Worm (Caenorhabditis elegans): ENCODE measurements around the gene ZK1248.11.

Gene ZK1248.11

DNA sequence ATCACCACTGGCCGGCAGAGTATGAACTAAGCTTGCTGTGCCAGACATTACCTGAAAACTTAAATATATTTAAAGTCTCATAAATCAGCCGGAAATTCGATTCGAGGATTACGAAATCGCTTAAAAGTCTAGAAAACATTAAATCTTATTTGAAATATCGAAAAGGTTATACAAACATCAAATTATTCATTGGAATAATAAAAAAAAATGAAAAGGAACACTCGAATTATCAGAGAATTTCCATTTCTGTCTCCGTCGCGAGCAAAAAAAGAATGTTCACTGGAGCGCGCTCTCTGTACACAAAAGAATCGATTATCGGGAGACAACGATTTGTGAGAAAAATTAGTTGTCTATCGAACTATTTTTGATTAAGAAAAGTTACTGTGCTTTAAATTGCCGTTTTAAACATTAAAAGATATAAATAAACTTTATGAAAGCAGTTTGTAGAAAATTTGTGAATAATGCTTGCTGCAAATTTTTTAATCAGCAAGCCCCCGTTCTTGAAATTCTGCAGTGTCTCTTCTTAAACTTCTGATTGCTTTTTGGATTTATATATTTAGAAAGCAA is 7.8 kb upstream of the ZK1248.11 start, which contains the start of gene fzo-1 (continued):
- peak; percentile 75 for TF ChIP-seq pag-3 (tag; optimal IDR thresholded peaks at IDR 0.05; ENCODE audit: borderline replicate concordance)
- TF ChIP-seq ref-2 (tag; optimal IDR thresholded peaks at IDR 0.05), result peak; percentile 91
- no peak for TF ChIP-seq nhr-232 (tag; optimal IDR thresholded peaks at IDR 0.05)
- TF ChIP-seq fkh-10 (GFP tag; optimal IDR thresholded peaks at IDR 0.05), result no peak
- TF ChIP-seq K09A11.1 (tag; optimal IDR thresholded peaks at IDR 0.05; ENCODE audit: insufficient read depth), result no peak
- TF ChIP-seq ceh-14 (tag; optimal IDR thresholded peaks at IDR 0.05), result peak; percentile 88
- peak; percentile 81 for TF ChIP-seq ahr-1 (tag; optimal IDR thresholded peaks at IDR 0.05)
- peak; percentile 39 for TF ChIP-seq ceh-19 (GFP tag; optimal IDR thresholded peaks at IDR 0.05)
- TF ChIP-seq unc-42 (tag; optimal IDR thresholded peaks at IDR 0.05), result peak; percentile 71
- TF ChIP-seq fkh-6 (tag; optimal IDR thresholded peaks at IDR 0.05), result peak; percentile 60
- TF ChIP-seq ttx-3 (tag; optimal IDR thresholded peaks at IDR 0.05), result no peak
- peak; percentile 74 for TF ChIP-seq pqm-1 (tag; optimal IDR thresholded peaks at IDR 0.05)
- TF ChIP-seq ceh-24 (tag; optimal IDR thresholded peaks at IDR 0.05), result peak; percentile 35
- no peak for TF ChIP-seq nhr-11 (tag; optimal IDR thresholded peaks at IDR 0.05)
- TF ChIP-seq pha-2 (tag; optimal IDR thresholded peaks at IDR 0.05), result peak; percentile 54
- TF ChIP-seq ceh-31 (tag; optimal IDR thresholded peaks at IDR 0.05), result peak; percentile 99
- peak; percentile 68 for TF ChIP-seq ztf-16 (tag; optimal IDR thresholded peaks at IDR 0.05)
- peak; percentile 97 for TF ChIP-seq elt-2 (tag; optimal IDR thresholded peaks at IDR 0.05)
- TF ChIP-seq ceh-2 (tag; optimal IDR thresholded peaks at IDR 0.05), result peak; percentile 97

DNA sequence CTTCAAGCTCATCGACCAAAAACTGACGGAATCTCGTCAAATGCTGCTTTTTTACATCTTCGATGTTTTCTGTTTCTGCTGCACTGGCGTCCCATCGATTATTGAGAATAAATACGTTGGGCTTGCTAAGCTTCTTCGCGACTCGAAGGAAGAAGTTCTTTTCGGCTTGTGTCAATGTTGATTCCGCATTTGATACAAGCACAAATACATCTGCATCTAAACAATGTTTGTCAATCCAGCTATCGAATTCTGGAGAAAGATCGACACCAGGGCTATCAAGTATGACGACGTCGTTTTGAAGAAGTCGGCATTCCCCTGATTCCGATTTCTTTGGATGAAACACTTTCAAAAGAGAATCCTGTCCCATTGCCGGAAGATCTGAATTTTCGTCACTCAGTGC is 6.8 kb upstream of the ZK1248.11 start:
- no peak for TF ChIP-seq pha-2 (tag; optimal IDR thresholded peaks at IDR 0.05)
- TF ChIP-seq lin-11 (tag; optimal IDR thresholded peaks at IDR 0.05), result no peak
- no peak for TF ChIP-seq syd-9 (tag; optimal IDR thresholded peaks at IDR 0.05)
- TF ChIP-seq fkh-6 (tag; optimal IDR thresholded peaks at IDR 0.05), result no peak
- TF ChIP-seq odd-2 (tag; optimal IDR thresholded peaks at IDR 0.05), result no peak
- no peak for TF ChIP-seq ceh-6 (GFP tag; optimal IDR thresholded peaks at IDR 0.05)
- TF ChIP-seq hlh-13 (GFP tag; optimal IDR thresholded peaks at IDR 0.05), result no peak
- no peak for TF ChIP-seq ceh-18 (tag; optimal IDR thresholded peaks at IDR 0.05)
- no peak for TF ChIP-seq ceh-30 (tag; optimal IDR thresholded peaks at IDR 0.05)

DNA sequence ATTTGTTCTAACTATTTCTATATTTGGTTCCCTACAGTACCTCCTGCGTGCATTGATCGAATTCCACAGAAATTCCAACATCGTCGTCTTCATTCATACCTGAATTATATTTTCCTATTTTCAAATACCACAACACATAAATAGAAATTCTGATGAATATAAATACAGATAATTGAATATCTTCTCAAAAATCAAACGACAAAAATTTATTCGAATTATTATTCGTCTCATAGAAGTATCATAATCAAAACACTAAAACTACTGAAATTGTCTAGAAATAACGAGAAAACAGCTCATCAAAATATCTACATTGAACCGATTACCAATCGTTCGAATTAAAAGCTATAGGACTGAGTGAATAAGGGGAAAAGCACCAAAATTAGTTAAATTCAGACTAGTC is 4.8 kb upstream of the ZK1248.11 start, which contains the start of gene gtap-1:
TSS of gene gtap-1 (minus strand) at position 101 of the 400 bp plus-strand sequence.
- TF ChIP-seq ceh-19 (GFP tag; optimal IDR thresholded peaks at IDR 0.05) (no peak), C08G9.2 (tag; optimal IDR thresholded peaks at IDR 0.05) (no peak), ceh-22 (tag; optimal IDR thresholded peaks at IDR 0.05) (no peak), tbx-2 (tag; optimal IDR thresholded peaks at IDR 0.05) (no peak), fkh-6 (tag; optimal IDR thresholded peaks at IDR 0.05) (no peak), pat-9 (tag; optimal IDR thresholded peaks at IDR 0.05) (no peak), nhr-232 (tag; optimal IDR thresholded peaks at IDR 0.05) (no peak), nhr-11 (tag; optimal IDR thresholded peaks at IDR 0.05) (no peak), sdc-2 (tag; optimal IDR thresholded peaks at IDR 0.05) (no peak), nfya-1 (tag; optimal IDR thresholded peaks at IDR 0.05) (no peak), ceh-18 (tag; optimal IDR thresholded peaks at IDR 0.05) (no peak), mec-3 (tag; optimal IDR thresholded peaks at IDR 0.05; ENCODE audit: borderline replicate concordance) (no peak), hlh-30 (tag; optimal IDR thresholded peaks at IDR 0.05; ENCODE audit: insufficient read depth) (no peak), ttx-3 (tag; optimal IDR thresholded peaks at IDR 0.05) (no peak), sox-4 (tag; optimal IDR thresholded peaks at IDR 0.05) (no peak), ceh-45 (GFP tag; IDR thresholded peaks at IDR 0.05) (no peak), elt-2 (tag; optimal IDR thresholded peaks at IDR 0.05) (no peak), ceh-9 (tag; optimal IDR thresholded peaks at IDR 0.05) (no peak), K09A11.1 (tag; optimal IDR thresholded peaks at IDR 0.05; ENCODE audit: insufficient read depth) (no peak), syd-9 (tag; optimal IDR thresholded peaks at IDR 0.05) (no peak)

Measured in whole organism, late embryonic.